Worm (Caenorhabditis elegans): ENCODE results near the gene H37A05.4.

The H37A05.4 gene

DNA sequence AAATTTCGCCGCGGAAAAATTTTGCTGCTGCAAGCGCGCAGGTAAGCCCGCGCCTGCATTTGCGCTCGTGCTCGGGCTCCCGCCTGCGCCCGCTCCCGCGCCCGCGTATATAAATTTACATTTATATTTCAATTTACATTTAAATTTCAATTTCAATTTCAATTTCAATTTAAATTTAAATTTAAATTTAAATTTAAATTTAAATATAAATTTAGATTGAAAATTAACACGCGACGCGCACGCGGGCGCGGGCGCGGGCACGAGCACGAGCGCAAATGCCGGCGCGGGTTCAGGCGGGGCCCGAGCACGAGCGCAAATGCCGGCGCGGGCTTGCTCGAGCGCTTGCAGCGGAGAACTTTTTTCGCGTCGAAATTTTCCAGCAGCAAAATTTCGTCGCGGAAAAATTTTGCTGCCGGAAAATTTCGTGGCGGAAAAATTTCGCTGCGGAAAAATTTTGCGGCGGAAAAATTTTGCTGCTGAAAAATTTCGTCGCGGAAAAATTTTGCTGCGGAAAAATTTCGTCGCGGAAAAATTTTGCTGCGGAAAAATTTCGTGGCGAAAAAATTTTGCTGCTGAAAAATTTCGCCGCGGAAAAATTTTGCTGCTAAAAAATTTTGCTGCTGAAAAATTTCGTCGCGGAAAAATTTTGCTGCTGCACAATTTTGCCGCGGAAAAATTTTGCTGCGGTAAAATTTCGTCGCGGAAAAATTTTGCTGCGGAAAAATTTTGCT, 3.6 kb downstream of the H37A05.4 start (continued):
- TF ChIP-seq zfh-2 (GFP tag; conservative IDR thresholded peaks at IDR 0.05) (peak; percentile 77; the same call in 1 of the 2 replicates), nfya-2 (GFP tag; IDR thresholded peaks at IDR 0.05) (0 out of 2 replicates have a peak, but pooled peaks have one; percentile 71), ceh-40 (GFP tag; IDR thresholded peaks at IDR 0.05) (no peak), lag-1 (GFP tag; IDR thresholded peaks at IDR 0.05) (peak; percentile 20; the same call in 1 of the 2 replicates), madf-3 (GFP tag; IDR thresholded peaks at IDR 0.05) (peak; percentile 81), nhr-27 (tag; optimal IDR thresholded peaks at IDR 0.05) (no peak), nfyb-1 (GFP tag; IDR thresholded peaks at IDR 0.05) (0 out of 2 replicates have a peak, but pooled peaks have one; percentile 36), B0019.2 (GFP tag; conservative IDR thresholded peaks at IDR 0.05) (peak; percentile 75), egrh-3 (GFP tag; IDR thresholded peaks at IDR 0.05) (peak; percentile 100), cebp-2 (GFP tag; IDR thresholded peaks at IDR 0.05) (peak; percentile 91), chd-7 (tag; optimal IDR thresholded peaks at IDR 0.05) (no peak), Y79H2A.3 (GFP tag; conservative IDR thresholded peaks at IDR 0.05) (0 out of 2 replicates have a peak, but pooled peaks have one; percentile 9), ztf-18 (tag; optimal IDR thresholded peaks at IDR 0.05) (no peak), lin-54 (GFP tag; optimal IDR thresholded peaks at IDR 0.05) (peak; percentile 3), D2030.7 (GFP tag; IDR thresholded peaks at IDR 0.05) (peak; percentile 30), pbrm-1 (GFP tag; IDR thresholded peaks at IDR 0.05) (0 out of 2 replicates have a peak, but pooled peaks have one; percentile 6), ceh-91 (GFP tag; IDR thresholded peaks at IDR 0.05) (peak; percentile 32; the same call in 1 of the 2 replicates), K11D2.4 (GFP tag; IDR thresholded peaks at IDR 0.05) (peak; percentile 68; the same call in 1 of the 2 replicates), T07F8.4 (tag; optimal IDR thresholded peaks at IDR 0.05) (no peak), F33H1.4 (GFP tag; IDR thresholded peaks at IDR 0.05) (peak; percentile 5; the same call in 1 of the 2 replicates), C06A6.2 (GFP tag; conservative IDR thresholded peaks at IDR 0.05) (peak; percentile 38; the same call in 1 of the 2 replicates)

DNA sequence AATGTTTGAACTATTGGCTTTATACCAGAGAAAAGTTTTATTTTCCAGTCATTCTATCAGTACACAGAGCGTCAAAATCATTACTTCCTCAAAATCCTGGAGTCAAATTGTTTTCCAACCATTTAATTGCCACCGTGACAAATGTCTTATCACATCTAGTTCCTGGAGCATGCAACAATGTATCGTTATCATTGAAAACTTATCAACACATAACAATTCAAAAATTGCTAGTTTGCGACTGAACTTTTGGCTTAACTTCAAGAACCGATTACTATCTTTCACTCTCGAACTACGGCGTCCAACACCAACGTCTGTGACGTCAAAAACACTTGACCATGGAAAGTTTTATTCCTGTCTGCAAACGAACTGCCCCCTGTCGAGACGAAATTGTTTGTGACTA, 11.5 kb downstream of the H37A05.4 start:
- TF ChIP-seq ceh-27 (GFP tag; optimal IDR thresholded peaks at IDR 0.05): no peak
- peak; percentile 68 for TF ChIP-seq nhr-80 (tag; optimal IDR thresholded peaks at IDR 0.05)
- TF ChIP-seq ets-4 (GFP tag; optimal IDR thresholded peaks at IDR 0.05): peak; percentile 21
- TF ChIP-seq F37B4.10 (GFP tag; IDR thresholded peaks at IDR 0.05): no peak
- no peak for TF ChIP-seq Y95B8A.8 (GFP tag; IDR thresholded peaks at IDR 0.05)
- TF ChIP-seq aptf-2 (GFP tag; conservative IDR thresholded peaks at IDR 0.05): no peak

DNA sequence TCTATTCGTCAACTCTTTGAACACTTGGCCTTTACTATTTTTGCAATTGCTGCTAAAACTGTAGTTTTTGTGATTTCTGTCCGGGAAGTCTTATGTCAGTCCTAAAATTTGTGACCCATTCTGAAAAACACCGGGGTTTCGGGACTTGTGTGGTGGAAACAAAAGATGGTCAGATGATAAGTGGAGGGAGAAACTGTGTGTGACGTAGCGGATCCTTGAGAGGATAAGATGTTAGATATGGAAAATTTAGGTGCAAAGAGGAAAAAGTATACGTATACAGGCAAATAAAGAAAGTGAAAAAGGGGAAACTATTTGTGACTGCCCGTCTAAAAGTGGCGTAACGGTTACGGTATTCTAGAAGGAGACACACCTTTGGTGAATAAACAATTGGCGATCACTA, 13.2 kb downstream of the H37A05.4 start:
- TF ChIP-seq ZK185.1 (tag; optimal IDR thresholded peaks at IDR 0.05; ENCODE audit: poor library complexity, severe bottlenecking) (no peak), athp-1 (tag; optimal IDR thresholded peaks at IDR 0.05) (no peak), sea-2 (GFP tag; IDR thresholded peaks at IDR 0.05) (no peak)

DNA sequence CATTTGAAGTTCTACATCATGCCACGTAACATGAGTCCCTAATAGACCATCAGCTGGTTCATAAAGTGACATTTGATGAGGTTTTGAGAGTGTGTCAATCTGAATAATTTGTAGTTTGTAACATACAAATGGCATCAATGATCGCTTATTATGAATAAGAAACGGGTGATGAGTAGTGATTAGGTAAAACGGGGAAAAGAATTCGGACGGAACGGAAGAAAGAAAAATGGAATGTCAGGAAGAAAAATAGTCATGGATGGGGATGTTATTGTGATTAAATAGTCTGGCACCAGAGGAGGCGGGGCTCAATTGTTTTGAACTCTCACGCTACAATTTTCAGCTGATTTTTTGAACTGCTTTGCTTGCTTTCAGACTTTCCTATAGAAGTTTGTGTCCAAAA, 15.4 kb downstream of the H37A05.4 start, which contains the start of gene H37A05.2:
H37A05.2 (minus strand) TSS at position 101 of the 400 bp plus-strand sequence.
- TF ChIP-seq gei-17 (GFP tag; optimal IDR thresholded peaks at IDR 0.05) (no peak), snpc-3.4 (tag; optimal IDR thresholded peaks at IDR 0.05) (no peak), nhr-90 (tag; optimal IDR thresholded peaks at IDR 0.05) (no peak), F49E8.2 (tag; optimal IDR thresholded peaks at IDR 0.05; ENCODE audit: insufficient read depth) (no peak), tbp1 (GFP tag; optimal IDR thresholded peaks at IDR 0.05) (no peak), F55B11.4 (tag; optimal IDR thresholded peaks at IDR 0.05; ENCODE audit: borderline replicate concordance, insufficient read depth) (no peak), egl-44 (GFP tag; IDR thresholded peaks at IDR 0.05) (no peak), ztf-22 (GFP tag; optimal IDR thresholded peaks at IDR 0.05) (no peak), somi-1 (GFP tag; optimal IDR thresholded peaks at IDR 0.05) (no peak), athp-1 (tag; optimal IDR thresholded peaks at IDR 0.05) (no peak), Y79H2A.3 (GFP tag; conservative IDR thresholded peaks at IDR 0.05) (no peak), lin-40 (tag; optimal IDR thresholded peaks at IDR 0.05) (no peak), cebp-1 (GFP tag; IDR thresholded peaks at IDR 0.05) (no peak), cebp-1 (tag; optimal IDR thresholded peaks at IDR 0.05) (no peak), F39B2.1 (GFP tag; IDR thresholded peaks at IDR 0.05) (no peak), ztf-18 (tag; optimal IDR thresholded peaks at IDR 0.05) (no peak)
